Worm (Caenorhabditis elegans) whole organism, L4/young adult: ENCODE results near the gene gly-7.

Experiments used
- W03F9.2 ChIP-seq: fragments of 150-350 bp; optimal IDR thresholded peaks from 2 replicates; lab custom pipeline; 2014; ENCODE audit warnings: missing biosample characterization, missing genetic modification characterization
- dao-5 ChIP-seq: sonication (generic microtip); optimal IDR thresholded peaks from 2 replicates; lab custom pipeline; 2016; ENCODE audit warnings: missing genotype, missing genetic modification characterization, moderate library complexity, missing compliant biosample characterization
- him-1 ChIP-seq: sonication (generic microtip); optimal IDR thresholded peaks from 2 replicates; lab custom pipeline; 2016; ENCODE audit warnings: missing genotype, missing genetic modification reagents, missing genetic modification characterization, missing compliant biosample characterization

DNA sequence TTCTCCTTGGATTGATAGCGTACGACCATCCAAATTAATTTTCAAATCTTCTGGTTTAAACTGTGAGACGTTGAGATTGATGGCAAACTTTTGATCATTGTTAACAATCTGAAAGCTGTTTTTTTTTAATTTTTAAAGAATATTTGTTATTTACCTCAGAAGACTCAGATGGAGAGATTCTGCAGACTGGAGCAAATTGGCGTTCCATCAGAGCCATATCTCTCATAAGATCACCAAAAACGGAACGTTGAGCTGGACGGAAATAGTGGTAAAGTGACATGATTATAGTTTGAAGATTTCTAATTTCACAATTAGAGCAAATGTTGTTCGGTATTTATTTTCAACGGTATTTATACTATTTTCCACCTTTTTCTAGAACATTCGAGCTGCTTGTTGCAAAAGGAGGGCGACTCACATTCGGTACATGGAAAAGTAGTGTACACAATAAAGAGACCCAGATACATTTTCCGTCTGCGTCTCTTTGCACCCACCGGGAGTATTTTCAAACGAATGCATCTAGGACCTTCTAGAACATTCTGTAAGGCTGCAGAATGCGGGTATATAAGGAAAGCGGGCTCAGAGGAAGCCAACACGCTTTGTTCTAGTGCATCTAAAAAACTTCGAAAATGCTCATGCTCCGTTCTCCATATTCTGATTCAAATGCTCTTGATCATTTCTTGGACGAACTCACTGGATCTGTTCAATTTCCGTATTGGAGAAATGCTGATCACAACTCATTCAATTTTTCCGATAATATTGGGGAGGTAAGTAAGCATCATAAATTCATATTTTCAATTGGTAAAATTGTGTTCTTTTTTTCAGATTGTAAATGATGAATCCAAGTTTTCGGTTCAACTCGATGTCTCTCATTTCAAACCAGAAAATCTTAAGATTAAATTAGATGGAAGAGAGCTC, 16.2 kb downstream of the gly-7 start, which contains the start of the genes hsp-16.2 and hsp-16.41:
- TF ChIP-seq dao-5 (tag; lab: Kevin White, UChicago) (no peak), W03F9.2 (peak; percentile 6), him-1 (no peak)
